Fruit fly (Drosophila melanogaster) whole organism, embryonic: ENCODE results near the gene tipE.

Experiments used
- Abd-B ChIP-seq: fragments of 200-800 bp; sonication (Bioruptor generic); optimal IDR thresholded peaks from 2 replicates; lab custom pipeline; 2018; ENCODE audit warnings: missing biosample characterization, mild to moderate bottlenecking, missing genetic modification characterization, moderate library complexity
- CG12104 ChIP-seq: fragments of 200-800 bp; sonication (Bioruptor generic); optimal IDR thresholded peaks from 3 replicates; lab custom pipeline; 2016; ENCODE audit warnings: missing biosample characterization, missing genetic modification characterization
- CG1233 ChIP-seq: fragments of 200-800 bp; sonication (Bioruptor generic); optimal IDR thresholded peaks from 4 replicates; lab custom pipeline; 2018; ENCODE audit warnings: missing biosample characterization, mild to moderate bottlenecking, missing genetic modification characterization
- CG14014 ChIP-seq: fragments of 200-800 bp; sonication (Bioruptor generic); IDR thresholded peaks from 2 replicates; pipeline ENCODE4 v1.3.6; 2022; ENCODE audit warnings: missing biosample characterization, missing genetic modification characterization
- CG15514 ChIP-seq: fragments of 200-800 bp; sonication (Bioruptor generic); optimal IDR thresholded peaks from 3 replicates; lab custom pipeline; 2017; ENCODE audit warnings: missing biosample characterization, missing genetic modification characterization, mild to moderate bottlenecking, moderate library complexity, missing genetic modification reagents
- CG1647 ChIP-seq: fragments of 200-800 bp; sonication (Bioruptor generic); optimal IDR thresholded peaks from 3 replicates; lab custom pipeline; 2016; ENCODE audit warnings: missing biosample characterization, missing genetic modification characterization
- CG17829 ChIP-seq: fragments of 200-800 bp; optimal IDR thresholded peaks from 2 replicates; lab custom pipeline; 2019; ENCODE audit warnings: missing biosample characterization, mild to moderate bottlenecking, missing genetic modification characterization, moderate library complexity
- CG18476 ChIP-seq: fragments of 200-800 bp; sonication (Bioruptor generic); optimal IDR thresholded peaks from 2 replicates; lab custom pipeline; 2016; ENCODE audit warnings: missing biosample characterization, mild to moderate bottlenecking, missing genetic modification characterization
- CG2678 ChIP-seq: fragments of 200-800 bp; sonication (Bioruptor generic); optimal IDR thresholded peaks from 3 replicates; lab custom pipeline; 2019; ENCODE audit warnings: missing biosample characterization, mild to moderate bottlenecking, missing genetic modification characterization, moderate library complexity
- CG4404 ChIP-seq: fragments of 200-800 bp; sonication (Bioruptor generic); IDR thresholded peaks from 2 replicates; pipeline ENCODE4 v1.3.6; 2022; ENCODE audit warnings: missing biosample characterization, missing genetic modification characterization
- CG5180 ChIP-seq: fragments of 200-800 bp; sonication (Bioruptor generic); optimal IDR thresholded peaks from 3 replicates; lab custom pipeline; 2017; ENCODE audit warnings: missing biosample characterization, missing genetic modification characterization, mild to moderate bottlenecking, moderate library complexity, missing genetic modification reagents
- CG6791 ChIP-seq: fragments of 200-800 bp; sonication (Bioruptor generic); IDR thresholded peaks from 3 replicates; pipeline ENCODE4 v1.3.6; 2022; ENCODE audit warnings: missing biosample characterization, missing genetic modification characterization; ENCODE audit not compliant: partially characterized antibody
- CG8281 ChIP-seq: fragments of 200-800 bp; sonication (Bioruptor generic); optimal IDR thresholded peaks from 2 replicates; lab custom pipeline; 2018; ENCODE audit warnings: missing biosample characterization, mild to moderate bottlenecking, missing genetic modification characterization, moderate library complexity
- CG8765 ChIP-seq: fragments of 200-800 bp; sonication (Bioruptor generic); IDR thresholded peaks from 2 replicates; pipeline ENCODE4 v1.3.6; 2022; ENCODE audit warnings: missing biosample characterization, missing genetic modification characterization
- CG9797 ChIP-seq: fragments of 200-800 bp; sonication (Bioruptor generic); optimal IDR thresholded peaks from 3 replicates; lab custom pipeline; 2018; ENCODE audit warnings: missing biosample characterization, mild to moderate bottlenecking, missing genetic modification characterization
- CoRest ChIP-seq: fragments of 200-800 bp; sonication (Bioruptor generic); optimal IDR thresholded peaks from 3 replicates; lab custom pipeline; 2018; ENCODE audit warnings: missing biosample characterization, mild to moderate bottlenecking, missing genetic modification characterization, moderate library complexity
- D19B ChIP-seq: fragments of 200-800 bp; sonication (Bioruptor generic); optimal IDR thresholded peaks from 2 replicates; lab custom pipeline; 2017; ENCODE audit warnings: missing biosample characterization, mild to moderate bottlenecking, missing genetic modification characterization
- Drgx ChIP-seq: fragments of 200-800 bp; sonication (Bioruptor generic); IDR thresholded peaks from 2 replicates; pipeline ENCODE4 v1.3.6; 2022; ENCODE audit warnings: missing biosample characterization, missing genetic modification characterization
- E2f1 ChIP-seq: fragments of 200-800 bp; sonication (Bioruptor generic); IDR thresholded peaks from 2 replicates; pipeline ENCODE4 v1.3.6; 2022; ENCODE audit warnings: missing biosample characterization, missing genetic modification characterization
- ERR ChIP-seq: fragments of 200-800 bp; sonication (Bioruptor generic); optimal IDR thresholded peaks from 2 replicates; lab custom pipeline; 2016; ENCODE audit warnings: missing biosample characterization, missing genetic modification characterization
- HLH54F ChIP-seq: fragments of 200-800 bp; sonication (Bioruptor generic); optimal IDR thresholded peaks from 3 replicates; lab custom pipeline; 2016; ENCODE audit warnings: missing biosample characterization, missing genetic modification characterization
- Hey ChIP-seq: fragments of 200-800 bp; sonication (Bioruptor generic); optimal IDR thresholded peaks from 3 replicates; lab custom pipeline; 2018; ENCODE audit warnings: missing biosample characterization, mild to moderate bottlenecking, missing genetic modification characterization
- Lhr ChIP-seq: fragments of 200-800 bp; sonication (Bioruptor generic); optimal IDR thresholded peaks from 3 replicates; lab custom pipeline; 2017; ENCODE audit warnings: mild to moderate bottlenecking, missing biosample characterization, missing genetic modification reagents, missing genetic modification characterization
- MESR4 ChIP-seq: fragments of 200-800 bp; sonication (Bioruptor generic); optimal IDR thresholded peaks from 2 replicates; lab custom pipeline; 2018; ENCODE audit warnings: missing biosample characterization, mild to moderate bottlenecking, missing genetic modification characterization, moderate library complexity
- Poxn ChIP-seq: fragments of 200-800 bp; sonication (Bioruptor generic); IDR thresholded peaks from 2 replicates; pipeline ENCODE4 v1.3.6; 2022; ENCODE audit warnings: missing biosample characterization, missing genetic modification characterization
- Scr ChIP-seq: fragments of 200-800 bp; sonication (Bioruptor generic); IDR thresholded peaks from 2 replicates; pipeline ENCODE4 v1.3.6; 2022; ENCODE audit warnings: missing biosample characterization, missing genetic modification characterization; ENCODE audit not compliant: partially characterized antibody
- abd-A ChIP-seq: fragments of 200-800 bp; sonication (Bioruptor generic); optimal IDR thresholded peaks from 3 replicates; lab custom pipeline; 2019; ENCODE audit warnings: missing biosample characterization, mild to moderate bottlenecking, missing genetic modification characterization, moderate library complexity
- aop ChIP-seq: fragments of 200-800 bp; sonication (Bioruptor generic); IDR thresholded peaks from 2 replicates; pipeline ENCODE4 v1.3.6; 2022; ENCODE audit warnings: missing biosample characterization, missing genetic modification characterization
- ase ChIP-seq: fragments of 200-800 bp; sonication (Bioruptor generic); IDR thresholded peaks from 3 replicates; pipeline ENCODE4 v1.3.6; 2022; ENCODE audit warnings: missing biosample characterization, missing genetic modification characterization
- crol ChIP-seq: fragments of 200-800 bp; sonication (Bioruptor generic); IDR thresholded peaks from 2 replicates; pipeline ENCODE4 v1.3.6; 2022; ENCODE audit warnings: missing biosample characterization, missing genetic modification characterization
- da ChIP-seq: fragments of 200-800 bp; sonication (Bioruptor generic); optimal IDR thresholded peaks from 2 replicates; lab custom pipeline; 2016; ENCODE audit warnings: missing biosample characterization, missing genetic modification characterization
- fd64A ChIP-seq: fragments of 200-800 bp; sonication (Bioruptor generic); optimal IDR thresholded peaks from 3 replicates; lab custom pipeline; 2018; ENCODE audit warnings: missing biosample characterization, mild to moderate bottlenecking, missing genetic modification characterization
- fru ChIP-seq: fragments of >200 bp; optimal IDR thresholded peaks from 2 replicates; lab custom pipeline; 2017
- gro ChIP-seq: fragments of 200-800 bp; sonication (Bioruptor generic); optimal IDR thresholded peaks from 2 replicates; lab custom pipeline; 2016; ENCODE audit warnings: missing biosample characterization, missing genetic modification characterization
- gsb ChIP-seq: fragments of 200-800 bp; sonication (Bioruptor generic); IDR thresholded peaks from 2 replicates; pipeline ENCODE4 v1.3.6; 2022; ENCODE audit warnings: missing biosample characterization, missing genetic modification characterization
- gt ChIP-seq: fragments of 200-800 bp; sonication (Bioruptor generic); IDR thresholded peaks from 2 replicates; pipeline ENCODE4 v1.3.6; 2022; ENCODE audit warnings: missing biosample characterization, missing genetic modification characterization
- hb ChIP-seq: fragments of 200-800 bp; sonication (Bioruptor generic); IDR thresholded peaks from 3 replicates; pipeline ENCODE4 v1.3.6; 2022; ENCODE audit warnings: missing biosample characterization, missing genetic modification characterization; ENCODE audit not compliant: partially characterized antibody
- her ChIP-seq: fragments of 200-800 bp; sonication (Bioruptor generic); optimal IDR thresholded peaks from 2 replicates; lab custom pipeline; 2016; ENCODE audit warnings: missing biosample characterization, missing genetic modification characterization
- insv ChIP-seq, 2 experiments: fragments of 200-800 bp; sonication (Bioruptor generic); optimal IDR thresholded peaks; 3 replicates each; lab custom pipeline; 2016 to 2018; ENCODE audit warnings: missing biosample characterization in 2 of 2, missing genetic modification characterization in 2 of 2
- mam ChIP-seq: fragments of 200-800 bp; sonication (Bioruptor generic); optimal IDR thresholded peaks from 3 replicates; lab custom pipeline; 2016; ENCODE audit warnings: missing biosample characterization, missing genetic modification characterization
- nerfin-2 ChIP-seq: fragments of 200-800 bp; sonication (Bioruptor generic); IDR thresholded peaks from 2 replicates; pipeline ENCODE4 v1.3.6; 2022; ENCODE audit warnings: missing biosample characterization, missing genetic modification characterization; ENCODE audit not compliant: partially characterized antibody
- odd ChIP-seq: fragments of 200-800 bp; sonication (Bioruptor generic); optimal IDR thresholded peaks from 2 replicates; lab custom pipeline; 2017; ENCODE audit warnings: missing biosample characterization, mild to moderate bottlenecking, missing genetic modification characterization
- prd ChIP-seq, 3 experiments: fragments of >200 bp in 2 of 3; fragments of 200-800 bp in 1 of 3; sonication (Bioruptor generic) in 1 of 3; optimal IDR thresholded peaks in 2 of 3; IDR thresholded peaks in 1 of 3; 2 replicates in 2 of 3; 3 replicates in 1 of 3; pipeline versions ENCODE4 v1.3.6 to Lab custom; 2017 to 2022; ENCODE audit warnings: missing biosample characterization in 1 of 3, missing genetic modification characterization in 1 of 3
- rib ChIP-seq: fragments of 200-800 bp; sonication (Bioruptor generic); IDR thresholded peaks from 2 replicates; pipeline ENCODE4 v1.3.6; 2022; ENCODE audit warnings: missing biosample characterization, missing genetic modification characterization
- stc ChIP-seq: fragments of 200-800 bp; sonication (Bioruptor generic); IDR thresholded peaks from 2 replicates; pipeline ENCODE4 v1.3.6; 2022; ENCODE audit warnings: missing biosample characterization, missing genetic modification characterization
- stwl ChIP-seq: fragments of 200-800 bp; sonication (Bioruptor generic); optimal IDR thresholded peaks from 3 replicates; lab custom pipeline; 2018; ENCODE audit warnings: missing biosample characterization, mild to moderate bottlenecking, missing genetic modification characterization, moderate library complexity
- tap ChIP-seq: fragments of 200-800 bp; optimal IDR thresholded peaks from 3 replicates; lab custom pipeline; 2019; ENCODE audit warnings: missing biosample characterization, mild to moderate bottlenecking, missing genetic modification characterization, moderate library complexity
- toy ChIP-seq: fragments of 200-800 bp; sonication (Bioruptor generic); IDR thresholded peaks from 2 replicates; pipeline ENCODE4 v1.3.6; 2022; ENCODE audit warnings: missing biosample characterization, missing genetic modification characterization
- vnd ChIP-seq: fragments of 200-800 bp; sonication (Bioruptor generic); IDR thresholded peaks from 3 replicates; pipeline ENCODE4 v1.3.6; 2022; ENCODE audit warnings: missing biosample characterization, missing genetic modification characterization; ENCODE audit not compliant: partially characterized antibody

Gene tipE

DNA sequence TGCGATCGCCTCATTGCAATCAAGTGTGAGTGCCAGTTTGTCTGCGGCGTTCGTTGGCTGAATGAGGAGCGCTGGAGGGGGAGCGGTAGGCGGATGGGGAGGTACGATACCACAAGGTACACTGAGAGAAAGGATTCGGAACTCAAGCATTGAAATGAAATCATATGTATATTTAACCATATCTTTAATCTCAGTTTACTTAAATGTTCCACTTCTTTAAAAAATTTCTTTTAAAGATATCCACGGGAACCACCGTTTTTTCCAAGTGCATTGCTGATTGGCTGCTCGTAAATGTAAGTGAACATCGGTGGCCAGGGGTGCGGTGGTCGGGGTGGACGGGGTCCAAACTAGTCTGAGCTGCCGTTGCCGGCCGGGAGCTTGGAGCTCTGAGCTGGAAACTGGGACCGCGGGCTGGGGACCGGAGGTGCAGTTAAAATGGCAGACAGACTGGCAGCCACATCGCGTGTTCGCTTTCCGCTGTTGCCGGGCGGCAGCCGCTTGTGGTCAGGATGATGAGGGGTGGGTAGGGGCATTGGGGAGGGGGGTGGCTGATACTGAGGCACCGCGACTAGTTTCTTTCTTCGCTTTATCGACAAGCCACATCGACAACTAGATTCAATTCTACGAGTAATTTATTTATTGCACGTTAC is 40.0 kb downstream of the tipE start (continued):
- TF ChIP-seq vnd (GFP tag; lab: Robert Waterston, UW), result no peak
- peak; percentile 89 for TF ChIP-seq mam
- TF ChIP-seq CG15514, result peak; percentile 77
- TF ChIP-seq stwl, result peak; percentile 38
- TF ChIP-seq crol (GFP tag; lab: Robert Waterston, UW), result peak; percentile 97
- TF ChIP-seq gsb (GFP tag; lab: Robert Waterston, UW), result peak; percentile 88
- TF ChIP-seq CG4404 (GFP tag; lab: Robert Waterston, UW), result peak; percentile 90
- peak; percentile 97 for TF ChIP-seq CoRest (tag; lab: Kevin White, UChicago)
- TF ChIP-seq Lhr, result peak; percentile 96
- TF ChIP-seq HLH54F (GFP tag; lab: Kevin White, UChicago), result peak; percentile 86
- TF ChIP-seq aop (GFP tag; lab: Robert Waterston, UW), result peak; percentile 95
- TF ChIP-seq gro (GFP tag; lab: Kevin White, UChicago), result peak; percentile 49
- peak; percentile 56 for TF ChIP-seq MESR4
- peak; percentile 76; the same call in 1 of the 2 replicates for TF ChIP-seq CG8765 (GFP tag; lab: Robert Waterston, UW)
- TF ChIP-seq CG12104, result peak; percentile 84
- peak; percentile 83 for TF ChIP-seq da
- peak; percentile 32 to 62 for TF ChIP-seq insv (GFP tag; optimal IDR thresholded peaks at IDR 0.05; lab: Kevin White, UChicago)
- peak; percentile 43 for TF ChIP-seq D19B (GFP tag; lab: Kevin White, UChicago)
- TF ChIP-seq Poxn (GFP tag; lab: Robert Waterston, UW), result peak; percentile 41; the same call in 1 of the 2 replicates
- peak; percentile 95 for TF ChIP-seq odd (GFP tag; lab: Kevin White, UChicago)
- TF ChIP-seq Abd-B (GFP tag; lab: Kevin White, UChicago), result peak; percentile 98
- TF ChIP-seq prd (optimal IDR thresholded peaks at IDR 0.05; lab: Kevin White, UChicago), result no peak
- peak; percentile 97 for TF ChIP-seq prd (GFP tag; IDR thresholded peaks at IDR 0.05; lab: Robert Waterston, UW)
- peak; percentile 97 for TF ChIP-seq stc (GFP tag; lab: Robert Waterston, UW)
- no peak for TF ChIP-seq Scr (GFP tag; lab: Robert Waterston, UW)
- TF ChIP-seq nerfin-2, result no peak
- TF ChIP-seq hb (GFP tag; lab: Robert Waterston, UW), result no peak
- TF ChIP-seq fru, result no peak
- TF ChIP-seq Drgx (GFP tag; lab: Robert Waterston, UW), result peak; percentile 99
- peak; percentile 88 for TF ChIP-seq CG1233 (GFP tag; lab: Kevin White, UChicago)
- TF ChIP-seq CG6791 (GFP tag; lab: Robert Waterston, UW), result no peak
- TF ChIP-seq abd-A (tag; lab: Kevin White, UChicago), result peak; percentile 90
- TF ChIP-seq fd64A, result peak; percentile 96
- TF ChIP-seq ase (GFP tag; lab: Robert Waterston, UW), result peak; percentile 97
- peak; percentile 97 for TF ChIP-seq CG2678 (tag; lab: Kevin White, UChicago)
- TF ChIP-seq CG18476, result peak; percentile 90
- peak; percentile 88 for TF ChIP-seq CG1647 (GFP tag; lab: Kevin White, UChicago)
- peak; percentile 97 for TF ChIP-seq CG17829 (tag; lab: Kevin White, UChicago)
- peak; percentile 44 for TF ChIP-seq CG9797 (GFP tag; lab: Kevin White, UChicago)
- TF ChIP-seq E2f1, result peak; percentile 96
- peak; percentile 79 for TF ChIP-seq rib (GFP tag; lab: Robert Waterston, UW)
- TF ChIP-seq CG5180 (GFP tag; lab: Kevin White, UChicago), result peak; percentile 92
- TF ChIP-seq toy (GFP tag; lab: Robert Waterston, UW), result peak; percentile 73
- peak; percentile 80 for TF ChIP-seq her
- peak; percentile 94 for TF ChIP-seq gt (GFP tag; lab: Robert Waterston, UW)
- peak; percentile 78 for TF ChIP-seq CG8281
- peak; percentile 94 for TF ChIP-seq tap (tag; lab: Kevin White, UChicago)
- peak; percentile 95 for TF ChIP-seq CG14014 (GFP tag; lab: Robert Waterston, UW)
- peak; percentile 72 for TF ChIP-seq Hey (tag; lab: Kevin White, UChicago)
- peak; percentile 91 for TF ChIP-seq ERR (GFP tag; lab: Kevin White, UChicago)
